Fruit fly (Drosophila melanogaster): Measurements from ENCODE around the gene CG31251.

CG31251 gene

DNA sequence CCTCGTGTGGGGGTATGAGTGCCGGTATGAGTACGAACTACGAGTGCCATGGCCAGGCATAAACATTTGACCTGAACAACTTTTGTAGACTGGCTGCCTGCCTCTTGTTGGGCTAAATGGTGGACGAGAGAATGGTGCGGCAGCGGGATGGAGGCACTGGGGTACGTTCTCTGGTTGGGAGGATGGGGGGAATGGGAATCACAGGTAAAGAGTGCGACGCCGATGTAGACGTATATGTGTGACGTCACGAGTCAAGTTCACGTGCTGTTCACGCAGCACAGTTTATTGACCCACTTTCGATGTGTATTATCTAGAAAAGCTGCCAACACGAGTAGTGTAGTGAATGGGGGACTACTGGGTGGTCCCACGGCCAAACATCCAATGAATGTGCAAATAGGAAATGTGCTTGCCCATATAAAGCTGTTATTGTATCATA, 22.3 kb upstream of the CG31251 start (continued):
- TF ChIP-seq CG10654 (GFP tag; optimal IDR thresholded peaks at IDR 0.05) (no peak), CG10565 (GFP tag; optimal IDR thresholded peaks at IDR 0.05) (no peak), crol (GFP tag; IDR thresholded peaks at IDR 0.05) (peak; percentile 91), ftz-f1 (GFP tag; optimal IDR thresholded peaks at IDR 0.05) (peak; percentile 83), cg (GFP tag; optimal IDR thresholded peaks at IDR 0.05) (peak; percentile 19), Aef1 (GFP tag; IDR thresholded peaks at IDR 0.05) (no peak), Adf1 (GFP tag; IDR thresholded peaks at IDR 0.05) (peak; percentile 21; the same call in 1 of the 2 replicates), Meics (GFP tag; optimal IDR thresholded peaks at IDR 0.05) (no peak), pfk (GFP tag; optimal IDR thresholded peaks at IDR 0.05) (no peak), CG10209 (GFP tag; optimal IDR thresholded peaks at IDR 0.05) (no peak), CG18599 (GFP tag; optimal IDR thresholded peaks at IDR 0.05) (peak; percentile 26), toy (GFP tag; IDR thresholded peaks at IDR 0.05) (no peak), Fer3 (tag; optimal IDR thresholded peaks at IDR 0.05) (no peak), Camta (GFP tag; optimal IDR thresholded peaks at IDR 0.05) (no peak), CG10979 (tag; optimal IDR thresholded peaks at IDR 0.05) (no peak), sd (tag; optimal IDR thresholded peaks at IDR 0.05) (peak; percentile 49), Ets97D (GFP tag; optimal IDR thresholded peaks at IDR 0.05) (no peak), Sry-β (GFP tag; optimal IDR thresholded peaks at IDR 0.05) (no peak), inv (GFP tag; IDR thresholded peaks at IDR 0.05; ENCODE audit: partially characterized antibody) (no peak), tap (tag; optimal IDR thresholded peaks at IDR 0.05) (peak; percentile 4), CTCF (GFP tag; optimal IDR thresholded peaks at IDR 0.05) (no peak), CG6254 (GFP tag; optimal IDR thresholded peaks at IDR 0.05) (no peak), rib (GFP tag; IDR thresholded peaks at IDR 0.05) (peak; percentile 65; the same call in 1 of the 2 replicates), amos (GFP tag; IDR thresholded peaks at IDR 0.05; ENCODE audit: partially characterized antibody) (peak; percentile 22; the same call in 1 of the 2 replicates), Hmx (GFP tag; optimal IDR thresholded peaks at IDR 0.05) (no peak), h (optimal IDR thresholded peaks at IDR 0.05) (no peak), Myb (GFP tag; optimal IDR thresholded peaks at IDR 0.05) (no peak), Sry-δ (GFP tag; optimal IDR thresholded peaks at IDR 0.05) (no peak), CG1024 (GFP tag; IDR thresholded peaks at IDR 0.05) (no peak), unc-4 (GFP tag; IDR thresholded peaks at IDR 0.05; ENCODE audit: partially characterized antibody) (no peak), NK7.1 (GFP tag; optimal IDR thresholded peaks at IDR 0.05) (no peak), vvl (GFP tag; IDR thresholded peaks at IDR 0.05) (no peak), CG10321 (GFP tag; IDR thresholded peaks at IDR 0.05) (no peak), sisA (GFP tag; IDR thresholded peaks at IDR 0.05) (no peak), CG14014 (GFP tag; IDR thresholded peaks at IDR 0.05) (no peak), pnt (GFP tag; optimal IDR thresholded peaks at IDR 0.05) (no peak), CG13287 (GFP tag; IDR thresholded peaks at IDR 0.05; ENCODE audit: partially characterized antibody) (no peak; the same call in 1 of the 2 replicates), CG31224 (GFP tag; IDR thresholded peaks at IDR 0.05) (no peak), gem (tag; optimal IDR thresholded peaks at IDR 0.05) (no peak), CG8089 (GFP tag; optimal IDR thresholded peaks at IDR 0.05) (no peak), CG6765 (GFP tag; optimal IDR thresholded peaks at IDR 0.05) (no peak), CG4424 (GFP tag; optimal IDR thresholded peaks at IDR 0.05) (no peak), Max (GFP tag; optimal IDR thresholded peaks at IDR 0.05) (no peak), ci (GFP tag; IDR thresholded peaks at IDR 0.05) (0 out of 3 replicates have a peak, but pooled peaks have one; percentile 50), ash1 (GFP tag; optimal IDR thresholded peaks at IDR 0.05) (no peak), Eip74EF (GFP tag; optimal IDR thresholded peaks at IDR 0.05) (peak in 1 of 2 experiments; percentile 24), mld (GFP tag; IDR thresholded peaks at IDR 0.05; ENCODE audit: partially characterized antibody) (0 out of 3 replicates have a peak, but pooled peaks have one; percentile 9), jumu (GFP tag; optimal IDR thresholded peaks at IDR 0.05) (no peak), dati (GFP tag; IDR thresholded peaks at IDR 0.05) (no peak), exex (tag; optimal IDR thresholded peaks at IDR 0.05) (no peak), pho (GFP tag; optimal IDR thresholded peaks at IDR 0.05) (no peak), CG3838 (GFP tag; optimal IDR thresholded peaks at IDR 0.05) (no peak)
